Fruit fly (Drosophila melanogaster): ENCODE data around the gene Mnt.

Gene Mnt

DNA sequence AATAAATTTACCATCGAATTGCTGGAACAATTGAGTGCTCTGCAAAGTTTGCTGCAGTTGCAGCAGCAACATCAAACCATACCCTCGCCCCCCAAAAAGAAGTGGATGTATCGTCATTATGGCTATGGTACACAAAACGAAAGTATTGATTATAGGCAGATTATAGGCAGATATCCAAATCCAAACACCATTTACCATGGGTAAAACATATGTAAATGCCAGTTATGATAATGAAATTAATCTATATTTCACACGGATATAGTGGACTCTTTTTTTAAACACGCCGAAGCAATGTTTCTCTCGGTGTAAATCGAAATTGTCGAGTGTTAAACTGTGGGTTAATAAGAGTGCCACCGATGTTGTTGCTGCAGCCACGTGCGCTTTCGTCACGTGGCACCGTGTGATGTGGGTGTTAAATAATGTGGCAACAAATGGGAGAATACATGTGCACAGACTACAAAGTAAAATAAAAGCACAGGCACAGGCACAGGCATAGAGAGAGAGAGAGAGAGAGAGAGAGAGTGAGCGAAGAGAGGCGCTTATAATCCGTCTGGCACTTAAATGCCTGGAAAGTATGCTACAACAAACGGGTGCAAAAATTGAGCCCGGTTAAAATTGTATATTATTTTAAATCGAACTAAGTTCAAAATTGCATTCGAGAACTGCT, 25.1 kb downstream of the Mnt start:
- no peak for TF ChIP-seq CG7101 (tag; optimal IDR thresholded peaks at IDR 0.05)
- peak; percentile 69 for TF ChIP-seq Mnt (GFP tag; optimal IDR thresholded peaks at IDR 0.05)

DNA sequence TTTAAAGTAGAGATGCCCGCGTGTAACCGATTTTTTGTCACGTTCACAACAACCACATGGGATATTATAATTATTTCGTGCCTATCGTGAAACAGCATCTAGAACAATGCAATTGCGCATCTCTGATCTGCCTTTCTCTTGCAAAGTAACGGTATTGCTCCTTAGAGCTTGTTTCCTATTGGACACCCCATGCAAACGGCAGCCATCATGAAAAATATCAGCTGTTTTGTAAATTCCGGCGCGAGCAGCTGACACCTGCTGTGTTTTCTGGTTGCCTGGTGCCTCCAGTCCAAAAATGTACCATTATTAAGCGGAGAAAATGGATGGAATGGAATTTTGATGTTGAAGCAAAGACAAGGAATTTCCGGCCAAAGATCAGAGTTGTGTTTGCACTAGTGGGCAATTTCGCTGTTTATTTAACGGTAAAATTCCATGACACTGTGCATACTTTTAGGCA, 32.6 kb downstream of the Mnt start:
- TF ChIP-seq bab1 (GFP tag; optimal IDR thresholded peaks at IDR 0.05) (peak; percentile 80), ovo (GFP tag; optimal IDR thresholded peaks at IDR 0.05) (peak; percentile 93), tj (GFP tag; optimal IDR thresholded peaks at IDR 0.05) (peak; percentile 52), CG1620 (GFP tag; optimal IDR thresholded peaks at IDR 0.05) (peak; percentile 14), CG11617 (GFP tag; optimal IDR thresholded peaks at IDR 0.05) (peak; percentile 26), CG7101 (tag; optimal IDR thresholded peaks at IDR 0.05) (no peak), pad (GFP tag; optimal IDR thresholded peaks at IDR 0.05) (peak; percentile 96), toe (GFP tag; optimal IDR thresholded peaks at IDR 0.05) (no peak)

DNA sequence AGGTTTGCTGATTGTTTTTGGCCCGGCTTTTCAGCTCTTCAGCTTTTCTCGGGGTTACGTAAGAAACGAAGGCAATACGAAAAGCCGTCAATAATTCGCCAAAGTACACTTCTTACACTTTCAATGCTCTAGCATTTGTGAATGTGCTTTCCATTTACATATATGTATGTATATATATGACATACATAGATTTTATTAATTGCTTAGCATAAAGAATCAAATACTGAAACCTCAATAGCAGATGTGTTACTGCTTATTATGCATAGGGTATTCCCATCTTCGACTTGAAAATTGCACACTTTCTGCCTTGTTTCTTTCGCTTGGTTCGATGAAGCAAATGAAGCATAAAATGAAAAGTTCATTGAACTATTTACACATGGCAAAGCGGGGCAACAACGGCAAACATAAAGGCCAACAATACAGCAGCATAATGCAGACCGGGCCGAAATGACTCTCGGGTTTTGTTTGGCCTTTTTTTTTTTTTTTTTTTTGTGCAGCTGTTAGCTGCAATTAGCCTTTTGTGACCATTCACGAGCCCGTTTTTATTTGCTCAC, 39.0 kb downstream of the Mnt start:
- TF ChIP-seq cic (GFP tag; optimal IDR thresholded peaks at IDR 0.05), result no peak
- TF ChIP-seq kay (GFP tag; ENCODE audit: borderline replicate concordance), result no peak
- peak; percentile 87 for TF ChIP-seq tj (GFP tag; optimal IDR thresholded peaks at IDR 0.05)
- peak; percentile 48 for TF ChIP-seq bab1 (GFP tag; optimal IDR thresholded peaks at IDR 0.05)

DNA sequence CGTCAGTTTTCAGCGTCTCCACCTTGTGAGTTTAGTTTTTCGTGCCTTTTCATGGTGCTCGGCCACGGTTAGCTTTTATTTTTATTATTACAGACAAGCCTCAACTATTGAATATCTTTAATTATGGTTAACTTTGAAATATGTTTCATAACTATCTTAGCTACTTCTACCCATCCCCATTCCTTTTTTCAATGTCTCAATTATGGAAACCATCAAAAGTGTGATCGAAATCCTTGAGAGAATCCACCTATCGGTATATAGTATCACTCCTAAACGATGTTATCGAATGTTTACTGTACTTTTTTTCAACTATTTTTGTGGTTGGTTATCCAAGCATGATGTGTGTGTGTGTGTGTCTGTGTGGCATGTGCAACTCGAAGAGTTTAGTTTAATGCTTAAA, 42.4 kb downstream of the Mnt start:
- TF ChIP-seq CG1620 (GFP tag; optimal IDR thresholded peaks at IDR 0.05) (no peak), bab1 (GFP tag; optimal IDR thresholded peaks at IDR 0.05) (peak; percentile 55)

DNA sequence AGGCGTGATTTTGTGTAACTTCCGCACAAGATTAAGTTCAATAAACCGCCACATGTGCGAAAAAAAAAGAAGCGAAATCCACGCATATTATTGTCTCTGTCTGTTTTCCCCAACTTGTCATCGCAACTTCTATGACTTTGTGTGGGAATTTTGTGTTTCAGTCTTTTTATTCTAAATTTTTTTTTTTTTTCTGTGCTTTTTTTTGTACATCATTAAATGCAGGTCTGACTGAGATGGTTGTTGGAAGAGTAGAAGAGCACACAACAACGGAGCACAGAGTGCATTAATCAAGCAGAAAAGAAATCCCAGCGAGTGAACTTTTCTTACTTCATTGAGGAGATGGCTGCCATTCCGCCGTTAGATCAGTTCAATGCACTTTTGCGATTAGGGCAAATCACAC, 44.0 kb downstream of the Mnt start:
- TF ChIP-seq Mnt (GFP tag; optimal IDR thresholded peaks at IDR 0.05) (no peak), CG12768 (GFP tag; optimal IDR thresholded peaks at IDR 0.05) (no peak), toe (GFP tag; optimal IDR thresholded peaks at IDR 0.05) (no peak), pad (GFP tag; optimal IDR thresholded peaks at IDR 0.05) (no peak), tj (GFP tag; optimal IDR thresholded peaks at IDR 0.05) (no peak), CG1620 (GFP tag; optimal IDR thresholded peaks at IDR 0.05) (no peak), CG7045 (GFP tag; optimal IDR thresholded peaks at IDR 0.05) (no peak), CG5204 (GFP tag; optimal IDR thresholded peaks at IDR 0.05) (no peak), CG7101 (tag; optimal IDR thresholded peaks at IDR 0.05) (no peak), cic (GFP tag; optimal IDR thresholded peaks at IDR 0.05) (no peak), cnc (optimal IDR thresholded peaks at IDR 0.05) (no peak), Clk (GFP tag; optimal IDR thresholded peaks at IDR 0.05) (no peak), bab1 (GFP tag; optimal IDR thresholded peaks at IDR 0.05) (no peak), CG33017 (tag; optimal IDR thresholded peaks at IDR 0.05) (no peak), ovo (GFP tag; optimal IDR thresholded peaks at IDR 0.05) (no peak), CG14711 (tag; optimal IDR thresholded peaks at IDR 0.05) (no peak), Crg-1 (GFP tag; optimal IDR thresholded peaks at IDR 0.05) (no peak), kay (GFP tag; ENCODE audit: borderline replicate concordance) (no peak), Hr96 (GFP tag; optimal IDR thresholded peaks at IDR 0.05) (no peak)

DNA sequence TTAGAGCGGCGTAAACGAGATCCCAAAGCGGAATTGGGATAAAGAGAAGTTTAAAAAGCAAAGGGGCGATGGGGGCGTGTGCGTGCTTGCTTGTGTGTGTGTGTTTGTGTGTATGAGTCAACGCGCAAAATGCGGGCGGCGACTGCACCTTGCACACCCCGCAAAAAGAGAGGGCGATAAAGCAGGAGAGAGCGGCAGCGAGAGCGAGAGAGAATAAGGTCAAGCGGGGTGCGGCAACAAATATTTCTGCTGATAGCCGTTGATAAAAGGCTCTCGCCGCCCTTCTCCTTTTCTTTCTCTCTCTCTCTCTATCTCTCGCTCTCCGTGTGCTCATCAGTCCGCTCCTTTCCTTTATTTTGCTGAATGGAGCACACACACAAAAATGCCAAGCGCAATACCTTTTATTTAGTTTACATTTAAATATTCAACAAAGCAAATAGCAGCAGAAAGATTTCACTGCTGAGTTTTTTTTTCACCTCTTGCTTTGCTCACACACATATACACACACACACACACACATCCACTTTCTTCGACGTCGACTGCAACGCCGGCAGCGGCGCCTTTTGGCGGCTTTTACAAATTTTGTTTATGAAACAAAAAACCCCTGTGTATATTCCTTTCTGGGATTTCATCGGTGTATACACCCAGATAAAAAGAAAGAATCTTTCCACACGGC, 47.1 kb downstream of the Mnt start:
- TF ChIP-seq pad (GFP tag; optimal IDR thresholded peaks at IDR 0.05) (peak; percentile 6), Hr96 (GFP tag; optimal IDR thresholded peaks at IDR 0.05) (no peak), cic (GFP tag; optimal IDR thresholded peaks at IDR 0.05) (peak; percentile 62), Mnt (GFP tag; optimal IDR thresholded peaks at IDR 0.05) (peak; percentile 67), kay (GFP tag; ENCODE audit: borderline replicate concordance) (peak; percentile 87), CG1620 (GFP tag; optimal IDR thresholded peaks at IDR 0.05) (no peak), CG12768 (GFP tag; optimal IDR thresholded peaks at IDR 0.05) (peak; percentile 50), CG7101 (tag; optimal IDR thresholded peaks at IDR 0.05) (peak; percentile 1), tj (GFP tag; optimal IDR thresholded peaks at IDR 0.05) (peak; percentile 50), CG7045 (GFP tag; optimal IDR thresholded peaks at IDR 0.05) (no peak)

DNA sequence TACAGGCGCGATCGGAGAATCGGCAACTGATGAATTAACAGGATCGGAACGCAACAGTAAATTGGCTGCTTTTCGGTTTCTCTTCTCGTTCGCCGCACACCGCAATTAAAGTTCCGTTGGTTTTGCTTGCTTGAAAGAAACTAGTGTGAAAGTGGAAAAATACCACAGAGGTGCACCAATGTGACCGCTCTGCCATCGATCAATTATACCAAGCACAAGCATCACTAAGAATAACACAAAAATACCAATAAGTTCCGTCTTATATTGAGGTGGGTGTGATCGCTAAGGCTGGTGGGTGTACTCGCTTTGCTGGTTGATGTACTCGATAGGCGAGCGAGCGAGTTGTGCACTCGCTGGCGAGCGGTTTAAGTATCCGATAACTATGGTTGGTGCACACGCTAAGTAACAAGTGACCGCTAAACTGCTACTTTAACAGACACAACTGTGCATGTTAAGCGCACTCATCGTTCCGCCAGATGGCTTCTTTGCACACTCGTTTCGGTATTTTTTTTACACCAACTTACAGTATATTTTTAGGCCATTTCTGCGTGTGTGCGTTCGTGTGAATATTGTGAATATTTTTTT, 48.0 kb downstream of the Mnt start, which contains the start of the genes Rala and Tlk:
Rala (minus strand) TSS at position 156 of the 585 bp plus-strand sequence.
Tlk (plus strand) TSS at position 528 of the 585 bp plus-strand sequence.
- TF ChIP-seq bab1 (GFP tag; optimal IDR thresholded peaks at IDR 0.05) (peak; percentile 65), Mnt (GFP tag; optimal IDR thresholded peaks at IDR 0.05) (peak; percentile 29), toe (GFP tag; optimal IDR thresholded peaks at IDR 0.05) (no peak), cic (GFP tag; optimal IDR thresholded peaks at IDR 0.05) (no peak), CG14711 (tag; optimal IDR thresholded peaks at IDR 0.05) (peak; percentile 6), CG12768 (GFP tag; optimal IDR thresholded peaks at IDR 0.05) (no peak), CG7045 (GFP tag; optimal IDR thresholded peaks at IDR 0.05) (no peak), CG33017 (tag; optimal IDR thresholded peaks at IDR 0.05) (no peak), kay (GFP tag; ENCODE audit: borderline replicate concordance) (no peak), Hr96 (GFP tag; optimal IDR thresholded peaks at IDR 0.05) (no peak), CG1620 (GFP tag; optimal IDR thresholded peaks at IDR 0.05) (no peak), CG11617 (GFP tag; optimal IDR thresholded peaks at IDR 0.05) (no peak), pad (GFP tag; optimal IDR thresholded peaks at IDR 0.05) (peak; percentile 48), tj (GFP tag; optimal IDR thresholded peaks at IDR 0.05) (no peak), CG5204 (GFP tag; optimal IDR thresholded peaks at IDR 0.05) (no peak), CG7101 (tag; optimal IDR thresholded peaks at IDR 0.05) (peak; percentile 27), Crg-1 (GFP tag; optimal IDR thresholded peaks at IDR 0.05) (peak; percentile 6), cnc (optimal IDR thresholded peaks at IDR 0.05) (no peak), ovo (GFP tag; optimal IDR thresholded peaks at IDR 0.05) (peak; percentile 83)
